Worm (Caenorhabditis elegans): ENCODE measurements around the gene pept-2.

Gene pept-2

DNA sequence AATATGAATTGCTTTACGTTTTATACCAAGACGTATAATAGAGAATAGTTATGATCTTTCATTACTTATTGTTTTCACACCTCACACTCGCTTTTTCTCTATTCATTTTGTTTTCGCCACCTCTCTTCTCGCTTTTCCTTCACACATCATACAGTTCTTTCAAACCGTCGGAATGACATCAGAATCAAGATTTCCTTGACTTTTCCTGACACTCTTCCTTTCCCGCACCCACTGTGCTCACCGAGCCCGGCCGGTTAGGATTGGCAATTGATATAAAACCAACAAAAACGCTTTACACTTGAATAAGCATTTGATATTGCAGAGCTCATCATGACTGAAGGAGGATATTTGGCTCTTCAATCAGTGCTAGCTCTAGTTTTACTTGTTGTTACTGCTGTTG lies 8.9 kb downstream of the pept-2 start, which contains the start of gene zipt-2.1:
Gene zipt-2.1 (plus strand): TSS at position 301 of the 400 bp plus-strand sequence.
- TF ChIP-seq lin-32 (GFP tag; optimal IDR thresholded peaks at IDR 0.05), result no peak
- no peak for TF ChIP-seq ztf-11 (tag; optimal IDR thresholded peaks at IDR 0.05)
- TF ChIP-seq ceh-43 (GFP tag; optimal IDR thresholded peaks at IDR 0.05), result no peak
- TF ChIP-seq mep-1 (tag; optimal IDR thresholded peaks at IDR 0.05), result no peak
- no peak for TF ChIP-seq nhr-28 (tag; optimal IDR thresholded peaks at IDR 0.05)
- no peak for TF ChIP-seq unc-62 (GFP tag; optimal IDR thresholded peaks at IDR 0.05)
- TF ChIP-seq unc-39 (tag; optimal IDR thresholded peaks at IDR 0.05), result no peak
- no peak for TF ChIP-seq tbx-8 (GFP tag; optimal IDR thresholded peaks at IDR 0.05)

DNA sequence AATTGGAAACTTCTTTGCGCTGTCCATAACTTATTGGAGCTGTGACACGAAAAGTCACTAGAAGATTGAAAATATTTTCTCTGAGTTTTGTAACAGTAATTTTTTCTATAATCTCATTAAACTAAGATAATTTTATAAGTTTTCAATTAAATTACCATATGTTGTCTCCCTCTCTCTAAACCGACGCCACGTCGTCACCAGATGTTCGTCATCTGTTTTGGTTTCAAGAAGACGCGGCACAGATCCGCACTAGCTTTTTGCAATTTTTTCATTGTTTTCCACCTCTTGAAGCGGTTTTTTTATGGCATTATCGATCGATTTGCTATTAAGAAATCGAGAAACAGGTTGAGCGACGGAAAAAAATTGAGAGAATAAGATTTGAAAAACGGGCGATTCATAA lies 13.5 kb downstream of the pept-2 start:
- TF ChIP-seq pha-4 (tag; optimal IDR thresholded peaks at IDR 0.05) (no peak), ceh-39 (tag; optimal IDR thresholded peaks at IDR 0.05) (no peak), nhr-2 (tag; optimal IDR thresholded peaks at IDR 0.05) (no peak), lin-32 (GFP tag; optimal IDR thresholded peaks at IDR 0.05) (no peak), tbx-8 (GFP tag; optimal IDR thresholded peaks at IDR 0.05) (no peak), drap-1 (GFP tag; optimal IDR thresholded peaks at IDR 0.05) (no peak), cnd-1 (tag; optimal IDR thresholded peaks at IDR 0.05) (no peak), elt-1 (tag; optimal IDR thresholded peaks at IDR 0.05; ENCODE audit: borderline replicate concordance, insufficient read depth) (no peak), lin-13 (tag; optimal IDR thresholded peaks at IDR 0.05) (no peak), mab-5 (tag; optimal IDR thresholded peaks at IDR 0.05) (no peak), unc-120 (tag; optimal IDR thresholded peaks at IDR 0.05; ENCODE audit: poor library complexity, severe bottlenecking) (no peak), snpc-4 (tag; optimal IDR thresholded peaks at IDR 0.05) (no peak), lsy-2 (tag; optimal IDR thresholded peaks at IDR 0.05) (no peak), ham-2 (GFP tag; optimal IDR thresholded peaks at IDR 0.05) (no peak), ceh-43 (GFP tag; optimal IDR thresholded peaks at IDR 0.05) (no peak), ceh-83 (GFP tag; optimal IDR thresholded peaks at IDR 0.05) (no peak), nhr-12 (tag; optimal IDR thresholded peaks at IDR 0.05) (no peak), bed-3 (GFP tag; optimal IDR thresholded peaks at IDR 0.05) (no peak)

ce11 chrIV:10810820-10811219 lies 20.4 kb downstream of the pept-2 start:
- TF ChIP-seq tbx-8 (GFP tag; optimal IDR thresholded peaks at IDR 0.05) (no peak), mep-1 (tag; optimal IDR thresholded peaks at IDR 0.05) (no peak), M03D4.4 (tag; optimal IDR thresholded peaks at IDR 0.05) (no peak), elt-3 (tag; optimal IDR thresholded peaks at IDR 0.05) (no peak), nhr-2 (tag; optimal IDR thresholded peaks at IDR 0.05) (no peak), ceh-83 (GFP tag; optimal IDR thresholded peaks at IDR 0.05) (no peak), unc-39 (tag; optimal IDR thresholded peaks at IDR 0.05) (no peak), ceh-39 (tag; optimal IDR thresholded peaks at IDR 0.05) (no peak), drap-1 (GFP tag; optimal IDR thresholded peaks at IDR 0.05) (no peak), ceh-43 (GFP tag; optimal IDR thresholded peaks at IDR 0.05) (no peak), lsy-2 (tag; optimal IDR thresholded peaks at IDR 0.05) (no peak), hlh-1 (tag; optimal IDR thresholded peaks at IDR 0.05) (no peak), nhr-28 (tag; optimal IDR thresholded peaks at IDR 0.05) (no peak), snpc-4 (tag; optimal IDR thresholded peaks at IDR 0.05) (no peak), ces-1 (GFP tag; optimal IDR thresholded peaks at IDR 0.05) (no peak), nhr-237 (tag; optimal IDR thresholded peaks at IDR 0.05) (no peak)

DNA sequence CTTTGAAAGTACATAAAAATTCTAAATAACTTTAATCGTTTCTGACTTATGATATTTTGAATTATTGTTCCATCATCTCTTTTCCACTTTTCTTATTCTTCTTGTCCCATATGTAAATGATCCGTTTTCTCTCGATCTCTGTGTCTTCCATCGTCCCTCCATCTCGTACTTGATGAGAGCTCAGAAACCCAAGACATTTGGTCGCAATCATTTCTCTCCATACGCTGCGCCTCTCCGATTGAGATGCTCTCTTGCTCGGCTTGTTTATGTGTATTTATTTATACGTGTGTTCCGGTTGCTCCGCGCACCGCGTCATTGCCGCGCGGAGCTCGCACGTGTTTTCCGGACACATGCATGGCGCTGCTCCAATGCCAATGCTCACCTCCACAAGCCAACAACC lies 20.9 kb downstream of the pept-2 start:
- TF ChIP-seq pha-4 (tag; optimal IDR thresholded peaks at IDR 0.05) (peak; percentile 85), tbx-8 (GFP tag; optimal IDR thresholded peaks at IDR 0.05) (no peak), blmp-1 (tag; optimal IDR thresholded peaks at IDR 0.05) (no peak)

DNA sequence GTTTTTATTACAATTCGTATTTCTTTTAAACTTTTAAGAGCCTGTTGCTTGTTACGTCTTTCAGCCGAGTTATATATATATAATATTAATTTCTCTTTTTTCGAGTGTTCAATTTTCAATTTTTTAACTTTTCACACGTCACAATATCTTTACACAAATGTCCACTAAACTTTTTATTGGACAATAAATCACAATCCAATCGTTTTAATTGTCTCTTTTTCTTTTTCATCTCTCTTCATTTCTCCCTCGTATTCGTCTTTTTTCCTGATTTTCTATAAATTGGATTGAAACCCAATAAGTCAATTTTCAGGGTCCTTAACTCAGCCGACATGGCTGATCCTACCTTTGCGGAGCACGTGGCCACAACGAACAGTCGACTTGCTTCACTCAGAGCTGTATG lies 21.6 kb downstream of the pept-2 start, which contains the start of gene miz-1:
Gene miz-1 (plus strand): TSS at position 301 of the 400 bp plus-strand sequence.
- no peak for TF ChIP-seq sptf-1 (tag; optimal IDR thresholded peaks at IDR 0.05)
- TF ChIP-seq nhr-28 (tag; optimal IDR thresholded peaks at IDR 0.05), result no peak
- no peak for TF ChIP-seq pha-4 (tag; optimal IDR thresholded peaks at IDR 0.05)
- no peak for TF ChIP-seq ceh-83 (GFP tag; optimal IDR thresholded peaks at IDR 0.05)
- TF ChIP-seq unc-120 (tag; optimal IDR thresholded peaks at IDR 0.05; ENCODE audit: poor library complexity, severe bottlenecking), result no peak
- no peak for TF ChIP-seq ham-2 (GFP tag; optimal IDR thresholded peaks at IDR 0.05)
- TF ChIP-seq blmp-1 (tag; optimal IDR thresholded peaks at IDR 0.05), result no peak
- no peak for TF ChIP-seq ceh-43 (GFP tag; optimal IDR thresholded peaks at IDR 0.05)
- no peak for TF ChIP-seq snpc-4 (tag; optimal IDR thresholded peaks at IDR 0.05)
- TF ChIP-seq lsy-2 (tag; optimal IDR thresholded peaks at IDR 0.05), result no peak
- no peak for TF ChIP-seq unc-62 (GFP tag; optimal IDR thresholded peaks at IDR 0.05)
- TF ChIP-seq elt-1 (tag; optimal IDR thresholded peaks at IDR 0.05; ENCODE audit: borderline replicate concordance, insufficient read depth), result no peak
- no peak for TF ChIP-seq elt-3 (tag; optimal IDR thresholded peaks at IDR 0.05)
- no peak for TF ChIP-seq sem-2 (GFP tag; optimal IDR thresholded peaks at IDR 0.05)
- TF ChIP-seq M03D4.4 (tag; optimal IDR thresholded peaks at IDR 0.05), result no peak
